Worm (Caenorhabditis elegans) whole organism, young adult: Measurements from ENCODE around the gene npr-20.

Source experiments
- B0336.3 ChIP-seq: fragments of 200-800 bp; sonication (Bioruptor generic); IDR thresholded peaks from 2 replicates; pipeline ENCODE4 v1.3.6; 2022; ENCODE audit warnings: missing genetic modification characterization, missing compliant biosample characterization
- Y53F4B.3 ChIP-seq: fragments of 200-800 bp; sonication (Bioruptor generic); IDR thresholded peaks from 2 replicates; pipeline ENCODE4 v1.3.6; 2022; ENCODE audit warnings: missing genetic modification reagents, missing genetic modification characterization, missing compliant biosample characterization
- cebp-2 ChIP-seq: fragments of 200-800 bp; sonication (Bioruptor generic); IDR thresholded peaks from 2 replicates; pipeline ENCODE4 v1.3.6; 2022; ENCODE audit warnings: missing genetic modification characterization, missing compliant biosample characterization
- ceh-27 ChIP-seq: fragments of 200-800 bp; sonication (Bioruptor generic); optimal IDR thresholded peaks from 2 replicates; lab custom pipeline; 2018; ENCODE audit warnings: mild to moderate bottlenecking, missing genetic modification characterization, moderate library complexity, missing compliant biosample characterization
- ekl-4 ChIP-seq: fragments of 200-800 bp; sonication (Bioruptor generic); IDR thresholded peaks from 2 replicates; pipeline ENCODE4 v1.3.6; 2022; ENCODE audit warnings: missing genetic modification reagents, missing genetic modification characterization, missing compliant biosample characterization
- fkh-3 ChIP-seq: sonication (generic microtip); optimal IDR thresholded peaks from 2 replicates; lab custom pipeline; 2016; ENCODE audit warnings: mild to moderate bottlenecking, missing genetic modification characterization, missing compliant biosample characterization
- madf-8 ChIP-seq: fragments of 200-800 bp; sonication (Bioruptor generic); conservative IDR thresholded peaks from 2 replicates; pipeline ENCODE4 v1.3.6; 2022; ENCODE audit warnings: missing genetic modification reagents, missing genetic modification characterization, missing compliant biosample characterization
- nhr-179 ChIP-seq: sonication (generic microtip); optimal IDR thresholded peaks from 2 replicates; lab custom pipeline; 2016; ENCODE audit warnings: mild to moderate bottlenecking, missing genetic modification characterization, missing compliant biosample characterization
- snpc-3.4 ChIP-seq: sonication (generic microtip); optimal IDR thresholded peaks from 2 replicates; lab custom pipeline; 2017; ENCODE audit warnings: missing genetic modification characterization, mild to moderate bottlenecking, missing compliant biosample characterization, antibody characterized with exemption, moderate library complexity, missing genotype, missing genetic modification reagents

- no peak for TF ChIP-seq snpc-3.4 (tag; lab: Kevin White, UChicago)
- TF ChIP-seq Y53F4B.3 (GFP tag; lab: Robert Waterston, UW), result no peak
- no peak for TF ChIP-seq madf-8 (GFP tag; lab: Robert Waterston, UW)
- TF ChIP-seq cebp-2, result no peak
- no peak for TF ChIP-seq B0336.3 (GFP tag; lab: Robert Waterston, UW)
- no peak for TF ChIP-seq nhr-179
- no peak for TF ChIP-seq ceh-27 (GFP tag; lab: Kevin White, UChicago)
- no peak for TF ChIP-seq ekl-4 (GFP tag; lab: Robert Waterston, UW)
- no peak for TF ChIP-seq fkh-3
Observed at ce11 chrII:8818978-8819896, 45.7 kb downstream of the npr-20 start, which contains the start of gene F46C5.10.
